Worm (Caenorhabditis elegans) whole organism, L2 larva: ENCODE data around the gene F42G10.1.

Experiments used
- ZK546.5 ChIP-seq: sonication (generic microtip); optimal IDR thresholded peaks from 2 replicates; lab custom pipeline; 2017; ENCODE audit warnings: missing biosample characterization, missing genetic modification characterization
- alr-1 ChIP-seq: fragments of 150-350 bp; optimal IDR thresholded peaks from 2 replicates; lab custom pipeline; 2014; ENCODE audit warnings: missing biosample characterization, missing genetic modification characterization
- blmp-1 ChIP-seq: sonication (generic microtip); optimal IDR thresholded peaks from 2 replicates; lab custom pipeline; 2017; ENCODE audit warnings: missing genetic modification characterization, mild to moderate bottlenecking, missing compliant biosample characterization, antibody characterized with exemption, moderate library complexity; ENCODE audit not compliant: insufficient read depth
- ceh-16 ChIP-seq: fragments of 150-350 bp; optimal IDR thresholded peaks from 2 replicates; lab custom pipeline; 2014; ENCODE audit warnings: missing biosample characterization, missing genetic modification characterization
- dmd-4 ChIP-seq: sonication (generic microtip); optimal IDR thresholded peaks from 2 replicates; lab custom pipeline; 2017; ENCODE audit warnings: missing biosample characterization, missing genetic modification characterization
- lin-13 ChIP-seq: fragments of 150-350 bp; optimal IDR thresholded peaks from 2 replicates; lab custom pipeline; 2014; ENCODE audit warnings: missing biosample characterization, missing genetic modification reagents, missing genetic modification characterization
- mab-5 ChIP-seq: fragments of 150-350 bp; optimal IDR thresholded peaks from 2 replicates; lab custom pipeline; 2014; ENCODE audit warnings: missing biosample characterization, missing genetic modification characterization
- mdl-1 ChIP-seq, 2 experiments: fragments of 150-350 bp in 1 of 2; sonication (generic microtip) in 1 of 2; optimal IDR thresholded peaks; 2 replicates each; lab custom pipeline; 2017; ENCODE audit warnings: missing biosample characterization in 2 of 2, missing genetic modification characterization in 2 of 2
- nhr-77 ChIP-seq: fragments of 150-350 bp; optimal IDR thresholded peaks from 2 replicates; lab custom pipeline; 2014; ENCODE audit warnings: missing biosample characterization, missing genetic modification characterization
- peb-1 ChIP-seq: fragments of 150-350 bp; optimal IDR thresholded peaks from 2 replicates; lab custom pipeline; 2014; ENCODE audit warnings: missing biosample characterization, missing genetic modification characterization
- sem-4 ChIP-seq: fragments of 150-350 bp; optimal IDR thresholded peaks from 2 replicates; lab custom pipeline; 2014; ENCODE audit warnings: missing biosample characterization, missing genetic modification reagents, missing genetic modification characterization
- unc-62 ChIP-seq: fragments of 150-350 bp; optimal IDR thresholded peaks from 2 replicates; lab custom pipeline; 2014; ENCODE audit warnings: missing biosample characterization, missing genetic modification reagents, missing genetic modification characterization

F42G10.1 gene

ce11 chrX:9976206-9976605 lies 45.8 kb downstream of the F42G10.1 start, which contains the start of gene mgl-1:
Gene mgl-1, minus strand, starts transcription at chrX:9976306.
- TF ChIP-seq peb-1 (tag; lab: Kevin White, UChicago), result no peak
- TF ChIP-seq mdl-1 (tag; optimal IDR thresholded peaks at IDR 0.05; lab: Kevin White, UChicago), result no peak
- TF ChIP-seq lin-13 (GFP tag; lab: Kevin White, UChicago), result no peak
- TF ChIP-seq unc-62 (GFP tag; lab: Kevin White, UChicago), result no peak
- no peak for TF ChIP-seq alr-1 (tag; lab: Kevin White, UChicago)
- no peak for TF ChIP-seq ceh-16 (tag; lab: Kevin White, UChicago)
- no peak for TF ChIP-seq dmd-4 (tag; lab: Kevin White, UChicago)
- TF ChIP-seq ZK546.5 (tag; lab: Kevin White, UChicago), result no peak
- TF ChIP-seq nhr-77 (tag; lab: Kevin White, UChicago), result no peak
- TF ChIP-seq sem-4 (tag; lab: Kevin White, UChicago), result no peak
- no peak for TF ChIP-seq mab-5 (tag; lab: Kevin White, UChicago)
- TF ChIP-seq blmp-1 (tag; lab: Kevin White, UChicago), result no peak
